Worm (Caenorhabditis elegans) whole organism, young adult: ENCODE results near the gene srh-257.

Experiments
- attf-3 ChIP-seq: fragments of 200-800 bp; sonication (Bioruptor generic); conservative IDR thresholded peaks from 2 replicates; pipeline ENCODE4 v1.3.6; 2022; ENCODE audit warnings: missing genetic modification reagents, missing genetic modification characterization, missing compliant biosample characterization
- xnd-1 ChIP-seq: sonication (generic microtip); optimal IDR thresholded peaks from 2 replicates; lab custom pipeline; 2016; ENCODE audit warnings: missing genotype, missing genetic modification reagents, missing genetic modification characterization, missing compliant biosample characterization

The srh-257 gene

ce11 chrV:15459088-15459487, 52.1 kb downstream of the srh-257 start, which contains the start of gene str-71:
Gene str-71 (minus strand): TSS chrV:15459188.
- no peak for TF ChIP-seq xnd-1 (tag; lab: Kevin White, UChicago)
- no peak for TF ChIP-seq attf-3 (GFP tag; lab: Robert Waterston, UW)
